Fruit fly (Drosophila melanogaster): ENCODE data around the gene Spn88Eb.

The Spn88Eb gene

DNA sequence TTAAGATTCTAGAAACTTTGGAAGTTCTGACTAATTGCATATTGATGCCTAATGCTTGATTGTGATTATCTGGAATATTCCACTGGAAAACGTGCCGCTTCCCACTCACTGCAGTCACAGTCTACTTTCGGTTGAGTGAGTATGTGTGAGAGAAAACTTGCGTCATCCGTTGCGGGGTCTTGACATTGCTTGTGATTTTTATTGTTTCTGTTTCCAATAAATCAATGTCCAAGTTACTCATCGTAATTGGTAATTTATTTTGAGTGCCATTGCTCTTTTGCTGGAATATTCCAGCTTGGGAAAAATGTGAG lies 34.4 kb upstream of the Spn88Eb start:
- TF ChIP-seq CG32121 (GFP tag; IDR thresholded peaks at IDR 0.05) (no peak), Pif1A (GFP tag; optimal IDR thresholded peaks at IDR 0.05) (no peak), fd96Ca (GFP tag; IDR thresholded peaks at IDR 0.05) (no peak), CG17806 (tag; optimal IDR thresholded peaks at IDR 0.05) (no peak), CG12605 (GFP tag; IDR thresholded peaks at IDR 0.05) (no peak), CG34367 (tag; optimal IDR thresholded peaks at IDR 0.05) (no peak), Snoo (tag; optimal IDR thresholded peaks at IDR 0.05) (no peak), rn (GFP tag; IDR thresholded peaks at IDR 0.05) (no peak), EcR (GFP tag; optimal IDR thresholded peaks at IDR 0.05) (no peak), Ets98B (GFP tag; IDR thresholded peaks at IDR 0.05) (no peak), CG9948 (tag; optimal IDR thresholded peaks at IDR 0.05) (no peak), CG14655 (GFP tag; optimal IDR thresholded peaks at IDR 0.05) (no peak), Pif1B (GFP tag; optimal IDR thresholded peaks at IDR 0.05) (no peak), D1 (tag; optimal IDR thresholded peaks at IDR 0.05) (no peak), CG13204 (GFP tag; optimal IDR thresholded peaks at IDR 0.05) (no peak), CG15710 (tag; optimal IDR thresholded peaks at IDR 0.05) (no peak)

DNA sequence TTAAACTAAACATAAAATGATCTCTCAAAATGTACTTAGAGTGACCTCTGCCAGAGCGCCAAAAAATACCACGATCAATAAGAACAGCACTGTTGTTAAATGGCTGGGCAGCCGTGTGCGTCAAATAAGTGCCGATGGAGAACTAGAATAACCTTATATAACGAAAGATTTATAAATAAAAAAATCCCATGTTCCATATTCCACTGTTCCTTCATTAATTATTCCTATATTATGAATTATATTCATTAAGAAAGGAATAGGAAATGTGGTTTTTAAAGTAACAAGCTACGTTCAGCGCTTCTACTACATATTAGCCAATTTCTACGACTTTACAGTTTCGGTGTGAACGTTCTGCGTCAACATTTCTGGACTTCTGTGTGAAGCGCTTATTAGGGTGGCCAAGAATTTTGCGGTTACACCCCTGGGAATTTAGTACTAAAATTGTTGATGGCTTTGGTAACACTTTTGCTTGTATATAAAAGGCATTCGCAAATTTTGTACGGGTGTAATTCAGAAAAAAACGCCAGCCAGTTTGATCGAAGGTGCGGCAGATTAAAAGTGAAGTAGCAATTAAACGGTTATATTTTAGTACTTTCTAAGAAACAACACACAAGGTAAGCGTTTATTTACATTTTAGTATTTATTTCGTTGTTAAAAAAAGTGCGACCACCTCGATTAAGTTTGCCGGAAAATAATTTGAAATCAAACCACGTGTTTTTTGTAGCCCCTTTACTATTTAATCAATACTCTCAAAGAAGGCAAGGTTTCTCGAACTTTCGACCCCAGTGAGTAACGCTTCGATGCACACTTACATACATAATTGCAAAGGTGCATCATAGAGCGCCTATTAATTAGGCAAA lies 33.9 kb upstream of the Spn88Eb start, which contains the start of the genes tefu and Hsc70-4:
TSS of gene tefu (minus strand) at position 51 of the 860 bp plus-strand sequence.
TSS of gene Hsc70-4 (plus strand) at position 502 of the 860 bp plus-strand sequence.
- TF ChIP-seq rn (GFP tag; IDR thresholded peaks at IDR 0.05) (peak; percentile 75), Pif1A (GFP tag; optimal IDR thresholded peaks at IDR 0.05) (no peak), CG32121 (GFP tag; IDR thresholded peaks at IDR 0.05) (peak; percentile 77), fd96Ca (GFP tag; IDR thresholded peaks at IDR 0.05) (peak; percentile 80), CG8159 (tag; optimal IDR thresholded peaks at IDR 0.05) (peak; percentile 87), Snoo (tag; optimal IDR thresholded peaks at IDR 0.05) (peak; percentile 14), CG12605 (GFP tag; IDR thresholded peaks at IDR 0.05) (0 out of 2 replicates have a peak, but pooled peaks have one; percentile 23), EcR (GFP tag; optimal IDR thresholded peaks at IDR 0.05) (peak; percentile 29), gl (tag; optimal IDR thresholded peaks at IDR 0.05) (no peak), CG4496 (GFP tag; IDR thresholded peaks at IDR 0.05) (peak; percentile 78; the same call in 2 of the 3 replicates), CG8301 (tag; optimal IDR thresholded peaks at IDR 0.05) (no peak), CG10348 (GFP tag; IDR thresholded peaks at IDR 0.05) (0 out of 2 replicates have a peak, but pooled peaks have one; percentile 43), D1 (tag; optimal IDR thresholded peaks at IDR 0.05) (no peak), CG17806 (tag; optimal IDR thresholded peaks at IDR 0.05) (no peak), CG15710 (tag; optimal IDR thresholded peaks at IDR 0.05) (peak; percentile 65)

DNA sequence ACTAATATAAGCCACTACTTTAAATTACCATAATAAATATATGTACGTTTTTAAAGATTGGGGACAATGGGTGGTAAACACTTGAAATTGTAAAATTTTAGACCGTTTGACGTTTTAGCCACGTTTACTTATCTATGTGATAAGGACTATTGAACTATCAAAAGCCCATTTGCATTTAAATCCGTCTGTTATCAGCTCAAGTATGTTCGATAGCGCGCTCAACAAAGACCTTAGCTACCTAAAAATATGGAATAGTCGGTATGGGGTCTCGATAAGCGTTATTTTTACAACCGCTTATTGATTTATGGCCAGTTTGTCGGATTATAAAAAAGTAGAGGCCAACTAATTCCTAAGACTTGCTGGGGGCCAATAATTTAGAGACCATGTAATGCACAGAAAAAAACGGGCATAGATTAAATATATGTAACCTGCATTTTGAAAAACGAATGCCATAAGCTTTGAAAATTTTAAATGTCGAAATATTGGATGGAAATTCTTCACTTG lies 23.1 kb upstream of the Spn88Eb start:
- TF ChIP-seq CG8159 (tag; optimal IDR thresholded peaks at IDR 0.05) (no peak), Pif1A (GFP tag; optimal IDR thresholded peaks at IDR 0.05) (no peak), CG32121 (GFP tag; IDR thresholded peaks at IDR 0.05) (no peak)

DNA sequence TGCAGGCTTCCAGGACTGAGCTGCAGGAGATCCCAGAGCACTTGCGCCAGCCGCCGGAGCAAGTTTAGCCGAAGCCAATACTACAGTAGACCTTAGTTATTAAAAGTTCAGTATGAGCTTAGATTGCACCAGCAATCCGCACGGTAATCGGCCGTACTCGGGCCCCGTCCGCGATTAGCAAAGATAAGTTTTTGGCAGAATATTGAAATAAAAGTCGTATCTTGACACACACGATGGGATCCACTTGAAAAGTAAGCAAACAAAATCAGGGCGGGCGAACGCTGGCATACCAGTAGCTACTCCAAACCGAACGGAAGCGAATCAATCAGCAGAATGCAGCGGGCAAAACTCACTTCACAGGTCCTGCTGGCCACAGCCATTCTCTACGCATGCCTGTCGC lies 21.7 kb upstream of the Spn88Eb start, which contains the start of gene CG34316:
TSS of gene CG34316 (plus strand) at position 301 of the 400 bp plus-strand sequence.
- TF ChIP-seq Pif1A (GFP tag; optimal IDR thresholded peaks at IDR 0.05) (no peak), gl (tag; optimal IDR thresholded peaks at IDR 0.05) (no peak), CG13204 (GFP tag; optimal IDR thresholded peaks at IDR 0.05) (no peak), CG8159 (tag; optimal IDR thresholded peaks at IDR 0.05) (no peak), D1 (tag; optimal IDR thresholded peaks at IDR 0.05) (no peak), CG8301 (tag; optimal IDR thresholded peaks at IDR 0.05) (no peak), fd96Ca (GFP tag; IDR thresholded peaks at IDR 0.05) (no peak), Ets98B (GFP tag; IDR thresholded peaks at IDR 0.05) (no peak), CG10348 (GFP tag; IDR thresholded peaks at IDR 0.05) (no peak), CG17806 (tag; optimal IDR thresholded peaks at IDR 0.05) (no peak), CG12605 (GFP tag; IDR thresholded peaks at IDR 0.05) (no peak), Snoo (tag; optimal IDR thresholded peaks at IDR 0.05) (no peak), CG14655 (GFP tag; optimal IDR thresholded peaks at IDR 0.05) (no peak), CG4496 (GFP tag; IDR thresholded peaks at IDR 0.05) (no peak), CG15710 (tag; optimal IDR thresholded peaks at IDR 0.05) (no peak), rn (GFP tag; IDR thresholded peaks at IDR 0.05) (no peak), CG34367 (tag; optimal IDR thresholded peaks at IDR 0.05) (no peak)

DNA sequence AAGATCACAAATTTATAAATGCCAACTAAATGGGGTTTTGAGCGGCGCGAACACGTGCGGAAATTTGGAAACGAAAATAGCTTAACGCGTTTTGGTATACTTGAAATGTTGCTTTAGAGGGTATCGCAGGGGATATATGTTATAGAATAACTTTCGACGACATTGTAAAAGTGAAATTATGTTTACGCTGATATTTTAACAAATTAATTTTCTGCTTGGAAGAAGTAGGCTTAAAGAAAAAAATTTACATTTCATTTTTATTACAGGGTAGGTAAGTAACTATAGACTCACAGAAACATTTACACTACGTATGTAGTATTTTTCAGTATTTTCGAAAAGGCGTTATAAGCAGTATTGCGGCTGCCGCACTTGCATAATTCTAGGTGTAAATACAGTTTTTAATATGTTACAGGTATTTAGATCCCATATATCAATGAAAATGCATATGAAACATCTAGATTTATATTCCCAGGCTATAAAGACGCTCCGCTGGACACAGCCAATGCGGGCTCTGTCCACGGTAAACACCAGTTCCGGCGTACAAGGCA lies 20.8 kb upstream of the Spn88Eb start, which contains the start of the genes Art3 and mRpS10:
TSS of gene Art3 (minus strand) at position 80 of the 548 bp plus-strand sequence.
TSS of gene mRpS10 (plus strand) at position 337 of the 548 bp plus-strand sequence.
- TF ChIP-seq EcR (GFP tag; optimal IDR thresholded peaks at IDR 0.05): no peak
- TF ChIP-seq CG17806 (tag; optimal IDR thresholded peaks at IDR 0.05): peak; percentile 100
- TF ChIP-seq Ets98B (GFP tag; IDR thresholded peaks at IDR 0.05): peak; percentile 100
- peak; percentile 100 for TF ChIP-seq rn (GFP tag; IDR thresholded peaks at IDR 0.05)
- TF ChIP-seq CG15710 (tag; optimal IDR thresholded peaks at IDR 0.05): peak; percentile 100
- peak; percentile 100 for TF ChIP-seq CG4496 (GFP tag; IDR thresholded peaks at IDR 0.05)
- TF ChIP-seq Pif1B (GFP tag; optimal IDR thresholded peaks at IDR 0.05): peak; percentile 99
- peak; percentile 100 for TF ChIP-seq CG8301 (tag; optimal IDR thresholded peaks at IDR 0.05)
- TF ChIP-seq Snoo (tag; optimal IDR thresholded peaks at IDR 0.05): peak; percentile 100
- peak; percentile 100 for TF ChIP-seq CG14655 (GFP tag; optimal IDR thresholded peaks at IDR 0.05)
- peak; percentile 100 for TF ChIP-seq CG8159 (tag; optimal IDR thresholded peaks at IDR 0.05)
- peak; percentile 100 for TF ChIP-seq CG9948 (tag; optimal IDR thresholded peaks at IDR 0.05)
- TF ChIP-seq CG12605 (GFP tag; IDR thresholded peaks at IDR 0.05): peak; percentile 100
- TF ChIP-seq CG13204 (GFP tag; optimal IDR thresholded peaks at IDR 0.05): no peak
- peak; percentile 99 for TF ChIP-seq Pif1A (GFP tag; optimal IDR thresholded peaks at IDR 0.05)
- peak; percentile 89 for TF ChIP-seq fd96Ca (GFP tag; IDR thresholded peaks at IDR 0.05)
- no peak for TF ChIP-seq D1 (tag; optimal IDR thresholded peaks at IDR 0.05)
- peak; percentile 100 for TF ChIP-seq CG34367 (tag; optimal IDR thresholded peaks at IDR 0.05)
- TF ChIP-seq gl (tag; optimal IDR thresholded peaks at IDR 0.05): peak; percentile 99
- peak; percentile 100 for TF ChIP-seq CG32121 (GFP tag; IDR thresholded peaks at IDR 0.05)
- TF ChIP-seq CG10348 (GFP tag; IDR thresholded peaks at IDR 0.05): peak; percentile 99

Measured in whole organism, pupa.